Worm (Caenorhabditis elegans): ENCODE measurements around the gene nlp-70.

nlp-70 gene

DNA sequence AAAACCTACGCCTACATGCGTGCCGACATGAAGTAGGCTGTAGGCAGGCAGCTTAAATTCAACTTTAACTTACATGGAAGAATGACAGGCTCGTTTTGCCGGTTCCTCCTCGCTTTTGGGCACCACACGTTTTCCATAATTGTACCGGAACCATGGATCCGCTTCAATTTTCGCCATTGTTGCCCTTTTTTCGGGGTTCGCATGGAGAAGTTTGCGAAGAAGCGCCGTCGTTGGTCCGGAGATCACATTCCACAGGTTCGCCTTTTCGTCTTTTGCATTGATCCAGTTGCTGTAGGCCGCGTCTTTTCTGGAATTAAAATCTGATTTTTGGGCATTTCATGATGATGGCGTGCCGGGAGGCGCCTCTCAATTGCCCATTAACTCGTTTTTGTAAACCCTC, 35.7 kb downstream of the nlp-70 start:
- TF ChIP-seq dmd-6 (GFP tag; IDR thresholded peaks at IDR 0.05) = no peak
- TF ChIP-seq aha-1 (tag) = peak; percentile 90

DNA sequence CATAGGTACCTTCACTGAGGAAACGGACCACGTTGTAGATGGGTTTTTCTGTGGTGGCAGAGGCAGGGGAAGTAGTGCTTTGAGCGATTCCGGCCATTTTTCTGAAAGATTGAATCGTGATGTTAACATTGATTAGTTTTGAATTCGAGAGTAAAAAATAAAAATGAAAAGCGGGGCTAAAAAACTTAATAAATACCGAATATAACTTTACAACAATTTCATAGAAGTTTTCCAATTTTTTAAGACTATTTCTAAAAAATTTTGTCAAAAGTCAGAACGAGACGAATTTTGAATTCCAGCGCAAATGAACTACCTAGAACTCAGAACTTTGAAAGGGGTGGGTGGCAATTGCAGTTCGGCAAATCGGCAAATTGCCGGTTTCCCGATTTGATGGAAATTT, 38.2 kb downstream of the nlp-70 start, which contains the start of gene kin-33:
Gene kin-33 (minus strand): TSS at position 101 of the 400 bp plus-strand sequence.
- TF ChIP-seq nhr-28 (tag; optimal IDR thresholded peaks at IDR 0.05) (no peak), tra-1 (GFP tag; IDR thresholded peaks at IDR 0.05) (no peak), zfp-3 (GFP tag; conservative IDR thresholded peaks at IDR 0.05) (no peak), daf-16 (GFP tag; optimal IDR thresholded peaks at IDR 0.05) (no peak), daf-16 (tag; optimal IDR thresholded peaks at IDR 0.05) (no peak), Y75B8A.6 (GFP tag; IDR thresholded peaks at IDR 0.05) (no peak), T20F7.1 (GFP tag; optimal IDR thresholded peaks at IDR 0.05) (no peak), lir-3 (tag; optimal IDR thresholded peaks at IDR 0.05) (no peak), madf-5 (GFP tag; IDR thresholded peaks at IDR 0.05) (no peak), T26A8.4 (GFP tag; IDR thresholded peaks at IDR 0.05) (no peak), hmg-1.1 (GFP tag; IDR thresholded peaks at IDR 0.05) (no peak), zip-2 (tag; optimal IDR thresholded peaks at IDR 0.05) (no peak), rbr-2 (tag; optimal IDR thresholded peaks at IDR 0.05) (no peak)
